Fruit fly (Drosophila melanogaster): ENCODE measurements around the gene SLIRP2.

dm6 chr3R:8697772-8698259 is 46.9 kb downstream of the SLIRP2 start, which contains the start of gene hb:
- TF ChIP-seq CG17359 (tag; optimal IDR thresholded peaks at IDR 0.05) (no peak), cas (GFP tag; IDR thresholded peaks at IDR 0.05) (no peak), hkb (optimal IDR thresholded peaks at IDR 0.05) (no peak), hkb (GFP tag; IDR thresholded peaks at IDR 0.05) (no peak), Elba2 (GFP tag; optimal IDR thresholded peaks at IDR 0.05) (no peak), her (GFP tag; optimal IDR thresholded peaks at IDR 0.05) (no peak), CG12391 (tag; optimal IDR thresholded peaks at IDR 0.05) (no peak), mam (GFP tag; optimal IDR thresholded peaks at IDR 0.05) (no peak), CG6854 (GFP tag; optimal IDR thresholded peaks at IDR 0.05) (no peak), tap (tag; optimal IDR thresholded peaks at IDR 0.05) (no peak)

All from whole organism, embryonic.